Fruit fly (Drosophila melanogaster): ENCODE measurements around the gene CG17928.

The CG17928 gene

DNA sequence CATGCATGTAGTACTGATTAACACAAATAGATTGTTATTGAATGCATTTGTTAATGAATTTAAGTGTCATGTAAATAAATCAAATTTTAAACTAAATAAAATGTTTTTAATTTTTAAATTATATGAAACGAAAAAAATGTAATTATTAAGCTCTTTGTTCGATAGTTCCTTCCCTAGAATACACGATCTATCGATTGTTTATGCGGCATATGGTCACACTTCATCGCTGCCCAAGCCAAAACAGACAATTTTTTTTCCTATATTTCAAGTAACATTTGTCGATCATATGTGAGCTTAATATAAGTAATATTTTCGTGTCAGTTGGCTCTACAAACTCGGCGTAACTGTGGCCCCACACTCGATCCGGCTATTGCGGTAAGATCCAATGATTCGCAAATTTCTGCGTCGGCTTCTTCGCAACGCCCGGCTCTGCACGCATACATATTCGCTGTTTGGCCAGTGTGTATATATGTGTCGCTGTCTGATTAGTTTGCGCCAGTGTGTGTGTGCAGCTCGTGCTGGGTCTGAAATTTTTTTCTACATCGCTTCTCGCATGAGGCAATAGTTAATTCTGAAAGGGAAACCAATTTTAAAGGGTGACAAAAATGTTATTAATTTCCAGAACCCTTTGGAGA lies 35.6 kb downstream of the CG17928 start, which contains the start of gene AspRS-m (continued):
- TF ChIP-seq Dad (GFP tag; optimal IDR thresholded peaks at IDR 0.05) (no peak), mld (GFP tag; IDR thresholded peaks at IDR 0.05; ENCODE audit: partially characterized antibody) (peak; percentile 68; the same call in 2 of the 3 replicates), TFAM (GFP tag; optimal IDR thresholded peaks at IDR 0.05) (no peak), vvl (GFP tag; IDR thresholded peaks at IDR 0.05) (no peak), CG7963 (GFP tag; IDR thresholded peaks at IDR 0.05; ENCODE audit: partially characterized antibody) (peak; percentile 87), Tbp (GFP tag; optimal IDR thresholded peaks at IDR 0.05) (no peak), ap (GFP tag; IDR thresholded peaks at IDR 0.05) (no peak), Pdp1 (GFP tag; optimal IDR thresholded peaks at IDR 0.05) (peak in 1 of 2 experiments; percentile 25), rib (GFP tag; IDR thresholded peaks at IDR 0.05) (0 out of 2 replicates have a peak, but pooled peaks have one; percentile 56), pho (GFP tag; optimal IDR thresholded peaks at IDR 0.05) (peak; percentile 25), CG14441 (GFP tag; IDR thresholded peaks at IDR 0.05) (no peak), H2.0 (GFP tag; IDR thresholded peaks at IDR 0.05) (peak; percentile 20; the same call in 1 of the 2 replicates), lbe (GFP tag; optimal IDR thresholded peaks at IDR 0.05) (no peak), CG15011 (GFP tag; optimal IDR thresholded peaks at IDR 0.05) (no peak), fd96Cb (tag; optimal IDR thresholded peaks at IDR 0.05) (peak; percentile 5), Max (GFP tag; optimal IDR thresholded peaks at IDR 0.05) (no peak), pfk (GFP tag; optimal IDR thresholded peaks at IDR 0.05) (no peak), CG43689 (GFP tag; IDR thresholded peaks at IDR 0.05) (no peak), trem (tag; optimal IDR thresholded peaks at IDR 0.05) (peak; percentile 35), pzg (GFP tag; optimal IDR thresholded peaks at IDR 0.05) (peak; percentile 44), CrebB (tag; optimal IDR thresholded peaks at IDR 0.05) (no peak), CG17385 (GFP tag; optimal IDR thresholded peaks at IDR 0.05) (peak; percentile 10), fd64A (GFP tag; optimal IDR thresholded peaks at IDR 0.05) (no peak), CG11398 (GFP tag; optimal IDR thresholded peaks at IDR 0.05) (no peak), zen (tag; optimal IDR thresholded peaks at IDR 0.05) (peak; percentile 18), CG18476 (GFP tag; optimal IDR thresholded peaks at IDR 0.05) (no peak), Mes4 (GFP tag; optimal IDR thresholded peaks at IDR 0.05) (no peak), Sry-δ (GFP tag; optimal IDR thresholded peaks at IDR 0.05) (peak; percentile 82), PHDP (tag; optimal IDR thresholded peaks at IDR 0.05) (no peak), CG9609 (GFP tag; optimal IDR thresholded peaks at IDR 0.05) (no peak), CG15479 (GFP tag; optimal IDR thresholded peaks at IDR 0.05) (peak; percentile 16), zen2 (GFP tag; IDR thresholded peaks at IDR 0.05; ENCODE audit: partially characterized antibody) (peak; percentile 27; the same call in 1 of the 3 replicates), CG42726 (GFP tag; IDR thresholded peaks at IDR 0.05; ENCODE audit: partially characterized antibody) (peak; percentile 83; the same call in 1 of the 2 replicates), CG14860 (GFP tag; IDR thresholded peaks at IDR 0.05; ENCODE audit: partially characterized antibody) (peak; percentile 83), Xbp1 (GFP tag; optimal IDR thresholded peaks at IDR 0.05) (no peak), slbo (GFP tag; IDR thresholded peaks at IDR 0.05) (peak; percentile 75), Ets65A (GFP tag) (no peak), gfzf (GFP tag; optimal IDR thresholded peaks at IDR 0.05) (peak; percentile 37), Ssrp (tag; optimal IDR thresholded peaks at IDR 0.05) (no peak), sd (tag; optimal IDR thresholded peaks at IDR 0.05) (peak; percentile 33), CG16779 (GFP tag; IDR thresholded peaks at IDR 0.05) (no peak), CG2129 (GFP tag; IDR thresholded peaks at IDR 0.05; ENCODE audit: partially characterized antibody) (peak; percentile 77), lmd (GFP tag; IDR thresholded peaks at IDR 0.05) (no peak), ham (GFP tag; IDR thresholded peaks at IDR 0.05) (no peak), CG34224 (GFP tag; IDR thresholded peaks at IDR 0.05; ENCODE audit: partially characterized antibody) (peak; percentile 76), CG32532 (GFP tag; IDR thresholded peaks at IDR 0.05) (peak; percentile 29; the same call in 1 of the 2 replicates), D (optimal IDR thresholded peaks at IDR 0.05) (no peak), D (GFP tag; optimal IDR thresholded peaks at IDR 0.05) (no peak), CG32772 (GFP tag; IDR thresholded peaks at IDR 0.05) (peak; percentile 62; the same call in 1 of the 2 replicates)
